Fruit fly (Drosophila melanogaster) S2 (cell line): ENCODE results near the gene Vha68-3.

Experiments used
- CG8478 ChIP-seq: fragments of >200 bp; optimal IDR thresholded peaks from 2 replicates; lab custom pipeline; 2018
- CTCF ChIP-seq, 2 experiments: fragments of >200 bp; optimal IDR thresholded peaks; 2 replicates each; lab custom pipeline; 2018

Vha68-3 gene

dm6 chr2L:12978486-12978885 is at the start of gene Vha68-3:
TSS of gene Vha68-3 (plus strand) at chr2L:12978786.
- TF ChIP-seq CTCF (optimal IDR thresholded peaks at IDR 0.05; lab: Kevin White, UChicago) (no peak), CG8478 (lab: Kevin White, UChicago) (no peak)

- TF ChIP-seq CTCF (optimal IDR thresholded peaks at IDR 0.05; lab: Kevin White, UChicago) (no peak), CG8478 (lab: Kevin White, UChicago) (no peak)
These were observed 45.6 kb upstream of the Vha68-3 start for dm6 chr2L:12932996-12933395.

dm6 chr2L:12950682-12951081 is 27.9 kb upstream of the Vha68-3 start:
- TF ChIP-seq CG8478 (lab: Kevin White, UChicago), result no peak
- TF ChIP-seq CTCF (optimal IDR thresholded peaks at IDR 0.05; lab: Kevin White, UChicago), result no peak

DNA sequence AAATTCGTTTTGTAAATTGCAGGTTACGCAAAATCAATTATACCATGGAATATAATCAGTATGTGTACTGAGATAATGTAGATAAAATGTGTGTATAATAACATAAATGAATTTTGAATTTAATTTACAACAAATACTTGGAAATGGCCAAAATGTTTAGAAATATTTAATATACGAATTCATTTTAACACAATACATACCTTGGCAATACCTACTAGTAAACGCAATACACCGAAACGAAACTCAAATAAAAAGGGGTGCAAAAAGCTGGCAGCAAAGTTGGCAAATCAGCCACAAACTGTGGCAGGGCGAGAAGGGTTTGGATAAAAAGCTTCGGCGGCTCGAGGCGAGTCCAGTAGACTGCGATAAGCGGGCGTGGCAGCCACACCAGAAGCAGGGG is 12.3 kb upstream of the Vha68-3 start, which contains the start of gene CG16800:
CG16800 (plus strand) TSS at position 301 of the 400 bp plus-strand sequence.
- TF ChIP-seq CG8478 (lab: Kevin White, UChicago), result no peak
- TF ChIP-seq CTCF (optimal IDR thresholded peaks at IDR 0.05; lab: Kevin White, UChicago), result no peak

dm6 chr2L:12969569-12969968 is 9.0 kb upstream of the Vha68-3 start:
- no peak for TF ChIP-seq CG8478 (lab: Kevin White, UChicago)

DNA sequence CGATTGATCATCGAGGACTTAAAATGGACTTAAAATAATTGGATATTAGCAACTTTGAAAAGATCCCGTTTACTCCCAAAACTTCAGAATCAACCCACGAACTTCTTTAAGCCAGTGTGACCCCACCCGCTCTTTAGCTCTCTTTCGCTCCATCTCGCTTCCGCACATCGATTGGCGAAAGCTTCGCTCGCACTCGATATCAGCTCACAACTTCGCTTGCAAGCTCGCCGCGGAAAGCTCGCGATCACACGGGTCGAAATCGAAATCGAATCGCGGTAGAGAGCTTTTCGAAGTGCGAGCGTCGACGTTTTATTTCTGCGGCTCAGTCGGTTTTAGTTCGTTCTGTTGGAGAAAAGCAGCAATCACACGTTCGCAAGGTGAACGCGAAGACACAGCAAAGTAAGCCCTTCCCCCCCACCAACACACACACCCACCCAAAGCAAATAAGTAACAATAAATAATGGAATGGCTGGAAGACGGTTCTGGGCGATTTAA is 4.5 kb upstream of the Vha68-3 start, which contains the start of gene Vha68-2:
Vha68-2 (plus strand) TSS at position 278 of the 495 bp plus-strand sequence.
- no peak for TF ChIP-seq CTCF (optimal IDR thresholded peaks at IDR 0.05; lab: Kevin White, UChicago)

- no peak for TF ChIP-seq CG8478 (lab: Kevin White, UChicago)
These were observed 3.8 kb upstream of the Vha68-3 start for dm6 chr2L:12974562-12975366.

dm6 chr2L:12975367-12975655 is 3.3 kb upstream of the Vha68-3 start:
- TF ChIP-seq CG8478 (lab: Kevin White, UChicago), result no peak
- no peak for TF ChIP-seq CTCF (optimal IDR thresholded peaks at IDR 0.05; lab: Kevin White, UChicago)

- TF ChIP-seq CTCF (optimal IDR thresholded peaks at IDR 0.05; lab: Kevin White, UChicago) (no peak), CG8478 (lab: Kevin White, UChicago) (no peak)
These were observed 3.5 kb downstream of the Vha68-3 start for dm6 chr2L:12982107-12982506.

- TF ChIP-seq CTCF (optimal IDR thresholded peaks at IDR 0.05; lab: Kevin White, UChicago) (no peak), CG8478 (lab: Kevin White, UChicago) (no peak)
These were observed 6.5 kb downstream of the Vha68-3 start for dm6 chr2L:12985043-12985442.

DNA sequence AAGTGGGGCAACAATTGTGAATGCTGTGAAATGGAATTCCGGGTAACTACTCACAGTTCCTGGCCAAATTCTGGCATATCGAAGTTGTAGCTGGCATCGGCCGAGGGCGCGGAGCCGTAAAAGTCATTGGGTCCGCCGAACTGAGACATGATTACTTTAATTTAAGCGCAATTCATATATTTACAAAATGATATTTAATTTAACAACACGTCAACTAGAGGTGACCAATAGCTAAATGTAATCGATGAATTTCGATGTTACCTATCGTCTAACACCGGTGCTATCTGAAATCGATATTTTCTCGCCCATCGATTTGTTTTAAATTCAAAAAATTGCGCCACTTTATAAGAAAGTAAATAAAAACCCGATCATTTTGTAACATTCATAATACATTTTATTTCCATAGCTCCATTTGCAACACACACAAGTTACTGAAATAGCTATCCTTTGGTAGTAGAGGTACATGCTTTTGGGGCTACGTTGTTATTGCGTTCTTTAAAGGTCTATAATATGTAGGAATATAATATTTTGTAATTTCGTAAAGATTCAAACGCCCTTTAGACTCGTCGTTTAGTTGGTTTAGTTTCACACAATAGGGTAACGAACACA is 21.9 kb downstream of the Vha68-3 start, which contains the start of gene Yip1d1:
Yip1d1 (minus strand) TSS at position 243 of the 609 bp plus-strand sequence.
- no peak for TF ChIP-seq CTCF (optimal IDR thresholded peaks at IDR 0.05; lab: Kevin White, UChicago)
- TF ChIP-seq CG8478 (lab: Kevin White, UChicago), result no peak

- TF ChIP-seq CTCF (optimal IDR thresholded peaks at IDR 0.05; lab: Kevin White, UChicago), result peak; percentile 83 to 85
- no peak for TF ChIP-seq CG8478 (lab: Kevin White, UChicago)
These were observed 25.1 kb downstream of the Vha68-3 start for dm6 chr2L:13003659-13004058.

DNA sequence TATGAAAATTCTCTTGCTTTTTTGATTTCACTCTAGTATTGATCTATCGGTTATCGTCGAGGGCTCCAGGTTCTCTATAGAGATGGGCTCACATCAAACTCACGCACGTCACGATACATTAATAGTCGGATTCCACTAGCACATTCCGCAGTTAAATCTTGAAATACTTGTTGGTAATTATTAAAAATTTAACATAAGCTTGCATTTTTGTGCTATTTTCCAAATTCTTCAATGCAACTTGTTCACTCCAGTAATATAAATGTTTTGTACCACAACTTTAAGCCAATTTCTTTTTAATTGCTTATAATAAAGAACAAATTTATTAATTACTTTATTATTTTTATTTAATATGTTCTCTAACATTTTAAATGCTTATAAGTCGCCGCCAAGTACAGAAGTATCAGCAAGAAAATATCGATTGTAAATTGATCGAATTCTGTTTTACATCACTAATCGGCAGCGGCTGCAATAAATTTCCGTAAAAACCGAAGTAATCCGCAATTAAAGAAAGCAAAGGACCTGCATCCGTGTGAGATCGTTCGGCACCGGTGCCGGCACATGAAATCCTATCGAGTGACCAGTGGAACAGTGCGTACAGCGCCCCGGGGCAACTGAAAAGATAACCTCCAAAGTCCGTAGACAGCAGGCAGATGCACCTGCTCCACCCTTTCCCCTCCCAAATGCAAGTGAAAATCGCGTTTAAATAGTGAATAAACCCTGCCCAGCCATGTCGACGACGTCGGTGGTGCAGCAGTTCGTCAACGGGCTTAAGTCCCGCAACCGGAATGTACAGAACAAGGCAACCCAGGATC is 25.7 kb downstream of the Vha68-3 start, which contains the start of the genes Vha68-1 and mTor:
Vha68-1 (minus strand) TSS at position 49 of the 812 bp plus-strand sequence.
mTor (plus strand) TSS at position 422 of the 812 bp plus-strand sequence.
- TF ChIP-seq CTCF (optimal IDR thresholded peaks at IDR 0.05; lab: Kevin White, UChicago), result no peak
- no peak for TF ChIP-seq CG8478 (lab: Kevin White, UChicago)

DNA sequence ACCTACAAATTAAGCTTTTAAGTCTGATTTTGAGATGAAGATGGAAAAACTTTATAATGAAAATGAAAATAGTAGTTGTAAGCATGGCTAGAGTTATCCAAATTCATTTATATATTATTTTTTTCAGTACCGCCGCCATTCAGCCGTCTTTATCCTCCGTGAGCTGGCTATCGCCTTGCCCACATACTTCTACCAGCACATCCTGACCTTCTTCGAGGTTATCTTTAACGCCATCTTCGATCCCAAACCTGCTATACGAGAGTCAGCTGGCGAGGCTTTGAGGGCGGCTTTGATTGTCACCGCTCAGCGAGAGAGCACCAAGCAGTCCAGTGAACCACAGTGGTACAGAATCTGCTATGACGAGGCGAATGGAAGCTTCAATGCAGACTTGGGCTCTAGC is 26.7 kb downstream of the Vha68-3 start:
- TF ChIP-seq CG8478 (lab: Kevin White, UChicago) (no peak), CTCF (optimal IDR thresholded peaks at IDR 0.05; lab: Kevin White, UChicago) (no peak)
